In genomic region chrV:15082291-15082690, ce11 we compare ENCODE assay signal across 4 worm cellular contexts.
TF ChIP-seq lines count a peak whose summit lies in the region.

Gene C01G10.10 (minus strand): TSS chrV:15082441.
Gene C01G10.9 (plus strand): TSS chrV:15082530.

TF ChIP-seq in whole organism, L2 larva, 48 proteins besides CTCF, POLR2A, EP300 and RAD21:
- TF ChIP-seq sma-9 (GFP tag; optimal IDR thresholded peaks at IDR 0.05; lab: Kevin White, UChicago) (peak; percentile 82), sma-9 (tag; optimal IDR thresholded peaks at IDR 0.05; lab: Kevin White, UChicago) (no peak), elt-1 (tag; optimal IDR thresholded peaks at IDR 0.05; lab: Kevin White, UChicago) (no peak), nhr-25 (tag; optimal IDR thresholded peaks at IDR 0.05; lab: Kevin White, UChicago) (peak; percentile 46), ceh-16 (tag; optimal IDR thresholded peaks at IDR 0.05; lab: Kevin White, UChicago) (peak; percentile 13), sma-3 (GFP tag; optimal IDR thresholded peaks at IDR 0.05; lab: Kevin White, UChicago) (peak; percentile 68), gmeb-1 (tag; optimal IDR thresholded peaks at IDR 0.05; lab: Kevin White, UChicago) (peak; percentile 47), C34F6.9 (tag; optimal IDR thresholded peaks at IDR 0.05; lab: Kevin White, UChicago) (peak; percentile 64), fos-1 (tag; optimal IDR thresholded peaks at IDR 0.05; lab: Kevin White, UChicago) (peak; percentile 9), unc-55 (GFP tag; optimal IDR thresholded peaks at IDR 0.05; lab: Kevin White, UChicago) (peak; percentile 47), sem-4 (tag; optimal IDR thresholded peaks at IDR 0.05; lab: Kevin White, UChicago) (peak; percentile 41), nhr-21 (tag; optimal IDR thresholded peaks at IDR 0.05; lab: Kevin White, UChicago) (no peak), snpc-4 (tag; optimal IDR thresholded peaks at IDR 0.05; lab: Kevin White, UChicago) (peak; percentile 50), ZK546.5 (tag; optimal IDR thresholded peaks at IDR 0.05; lab: Kevin White, UChicago) (no peak), egl-27 (tag; optimal IDR thresholded peaks at IDR 0.05; lab: Kevin White, UChicago) (no peak), lin-13 (GFP tag; optimal IDR thresholded peaks at IDR 0.05; lab: Kevin White, UChicago) (peak; percentile 51), nhr-129 (tag; optimal IDR thresholded peaks at IDR 0.05; lab: Kevin White, UChicago) (no peak), nhr-77 (tag; optimal IDR thresholded peaks at IDR 0.05; lab: Kevin White, UChicago) (no peak), F13H6.1 (tag; optimal IDR thresholded peaks at IDR 0.05; lab: Kevin White, UChicago) (peak; percentile 73), crh-2 (tag; optimal IDR thresholded peaks at IDR 0.05; lab: Kevin White, UChicago) (peak; percentile 45), lsy-2 (tag; optimal IDR thresholded peaks at IDR 0.05; lab: Kevin White, UChicago) (peak; percentile 13 to 75), ceh-82 (tag; optimal IDR thresholded peaks at IDR 0.05; lab: Kevin White, UChicago) (no peak), nhr-6 (tag; optimal IDR thresholded peaks at IDR 0.05; lab: Kevin White, UChicago) (no peak)

TF ChIP-seq in whole organism, L4 larva, 104 proteins besides CTCF, POLR2A, EP300 and RAD21 (continues in another document):
- peak; percentile 71 for TF ChIP-seq duxl-1 (tag; optimal IDR thresholded peaks at IDR 0.05; lab: Kevin White, UChicago; ENCODE audit: poor library complexity)
- TF ChIP-seq nhr-10 (tag; optimal IDR thresholded peaks at IDR 0.05; lab: Kevin White, UChicago): no peak
- no peak for TF ChIP-seq cey-2 (tag; optimal IDR thresholded peaks at IDR 0.05; lab: Kevin White, UChicago; ENCODE audit: borderline replicate concordance, insufficient read depth)
- TF ChIP-seq pha-4 (GFP tag; IDR thresholded peaks at IDR 0.05; lab: Robert Waterston, UW): no peak
- TF ChIP-seq pha-4 (tag; optimal IDR thresholded peaks at IDR 0.05; lab: Kevin White, UChicago): no peak
- TF ChIP-seq lin-29 (GFP tag; IDR thresholded peaks at IDR 0.05; lab: Robert Waterston, UW): no peak
- no peak for TF ChIP-seq spr-3 (GFP tag; optimal IDR thresholded peaks at IDR 0.05; lab: Kevin White, UChicago)
- TF ChIP-seq ZK337.2 (GFP tag; IDR thresholded peaks at IDR 0.05; lab: Robert Waterston, UW): 0 out of 2 replicates have a peak, but pooled peaks have one; percentile 69
- no peak for TF ChIP-seq nhr-76 (tag; optimal IDR thresholded peaks at IDR 0.05; lab: Kevin White, UChicago)
- TF ChIP-seq nhr-111 (GFP tag; optimal IDR thresholded peaks at IDR 0.05; lab: Kevin White, UChicago): no peak
- TF ChIP-seq lsy-2 (tag; optimal IDR thresholded peaks at IDR 0.05; lab: Kevin White, UChicago): peak in 1 of 2 experiments; percentile 80
- TF ChIP-seq nhr-28 (tag; optimal IDR thresholded peaks at IDR 0.05; lab: Kevin White, UChicago): no peak
- no peak for TF ChIP-seq fkh-10 (GFP tag; optimal IDR thresholded peaks at IDR 0.05; lab: Kevin White, UChicago)
- no peak for TF ChIP-seq mxl-2 (GFP tag; conservative IDR thresholded peaks at IDR 0.05; lab: Robert Waterston, UW)
- peak; percentile 49 for TF ChIP-seq lin-13 (GFP tag; optimal IDR thresholded peaks at IDR 0.05; lab: Kevin White, UChicago)
- TF ChIP-seq F37D6.2 (tag; optimal IDR thresholded peaks at IDR 0.05; lab: Kevin White, UChicago): no peak
- TF ChIP-seq R02D3.7 (tag; optimal IDR thresholded peaks at IDR 0.05; lab: Kevin White, UChicago): no peak
- TF ChIP-seq Y48G9A.11 (GFP tag; IDR thresholded peaks at IDR 0.05; lab: Robert Waterston, UW): no peak
- TF ChIP-seq ces-1 (GFP tag; optimal IDR thresholded peaks at IDR 0.05; lab: Kevin White, UChicago): no peak
- TF ChIP-seq lin-1 (GFP tag; IDR thresholded peaks at IDR 0.05; lab: Robert Waterston, UW): no peak
- TF ChIP-seq nhr-77 (tag; optimal IDR thresholded peaks at IDR 0.05; lab: Kevin White, UChicago): no peak
- no peak for TF ChIP-seq ceh-44 (GFP tag; IDR thresholded peaks at IDR 0.05; lab: Robert Waterston, UW)
- TF ChIP-seq lir-3 (tag; optimal IDR thresholded peaks at IDR 0.05; lab: Kevin White, UChicago): no peak
- no peak for TF ChIP-seq F26F4.8 (GFP tag; conservative IDR thresholded peaks at IDR 0.05; lab: Robert Waterston, UW)
- TF ChIP-seq tra-1 (GFP tag; IDR thresholded peaks at IDR 0.05; lab: Robert Waterston, UW): no peak

TF ChIP-seq in whole organism, late embryonic, 69 proteins besides CTCF, POLR2A, EP300 and RAD21 (continues in another document):
- no peak for TF ChIP-seq ceh-48 (tag; optimal IDR thresholded peaks at IDR 0.05; lab: Kevin White, UChicago)
- no peak for TF ChIP-seq ceh-18 (tag; optimal IDR thresholded peaks at IDR 0.05; lab: Kevin White, UChicago)
- no peak for TF ChIP-seq K09A11.1 (tag; optimal IDR thresholded peaks at IDR 0.05; lab: Kevin White, UChicago; ENCODE audit: insufficient read depth)
- no peak for TF ChIP-seq mec-3 (tag; optimal IDR thresholded peaks at IDR 0.05; lab: Kevin White, UChicago; ENCODE audit: borderline replicate concordance)
- peak; percentile 9 for TF ChIP-seq ceh-34 (tag; optimal IDR thresholded peaks at IDR 0.05; lab: Kevin White, UChicago)
- no peak for TF ChIP-seq ceh-9 (tag; optimal IDR thresholded peaks at IDR 0.05; lab: Kevin White, UChicago)
- TF ChIP-seq ztf-16 (tag; optimal IDR thresholded peaks at IDR 0.05; lab: Kevin White, UChicago): no peak
- peak; percentile 90 for TF ChIP-seq ceh-31 (tag; optimal IDR thresholded peaks at IDR 0.05; lab: Kevin White, UChicago)
- TF ChIP-seq eyg-1 (tag; optimal IDR thresholded peaks at IDR 0.05; lab: Kevin White, UChicago): peak; percentile 4
- no peak for TF ChIP-seq pag-3 (tag; optimal IDR thresholded peaks at IDR 0.05; lab: Kevin White, UChicago; ENCODE audit: borderline replicate concordance)
- TF ChIP-seq tbx-7 (tag; optimal IDR thresholded peaks at IDR 0.05; lab: Kevin White, UChicago): peak; percentile 90
- peak; percentile 93 for TF ChIP-seq C08G9.2 (tag; optimal IDR thresholded peaks at IDR 0.05; lab: Kevin White, UChicago)
- no peak for TF ChIP-seq ceh-24 (tag; optimal IDR thresholded peaks at IDR 0.05; lab: Kevin White, UChicago)
- TF ChIP-seq hlh-6 (tag; optimal IDR thresholded peaks at IDR 0.05; lab: Kevin White, UChicago): no peak
- TF ChIP-seq che-1 (tag; optimal IDR thresholded peaks at IDR 0.05; lab: Kevin White, UChicago): no peak
- TF ChIP-seq nhr-232 (tag; optimal IDR thresholded peaks at IDR 0.05; lab: Kevin White, UChicago): no peak
- TF ChIP-seq sox-4 (tag; optimal IDR thresholded peaks at IDR 0.05; lab: Kevin White, UChicago): no peak
- TF ChIP-seq lin-11 (tag; optimal IDR thresholded peaks at IDR 0.05; lab: Kevin White, UChicago): no peak
- TF ChIP-seq rnt-1 (tag; optimal IDR thresholded peaks at IDR 0.05; lab: Kevin White, UChicago): peak; percentile 43
- no peak for TF ChIP-seq T23F11.4 (GFP tag; optimal IDR thresholded peaks at IDR 0.05; lab: Kevin White, UChicago)
- no peak for TF ChIP-seq ceh-45 (GFP tag; IDR thresholded peaks at IDR 0.05; lab: Robert Waterston, UW)
- TF ChIP-seq hlh-13 (GFP tag; optimal IDR thresholded peaks at IDR 0.05; lab: Kevin White, UChicago): no peak
- TF ChIP-seq gmeb-2 (tag; optimal IDR thresholded peaks at IDR 0.05; lab: Kevin White, UChicago): peak; percentile 4
- no peak for TF ChIP-seq unc-55 (GFP tag; optimal IDR thresholded peaks at IDR 0.05; lab: Kevin White, UChicago)
- TF ChIP-seq syd-9 (tag; optimal IDR thresholded peaks at IDR 0.05; lab: Kevin White, UChicago): no peak
- TF ChIP-seq ttx-3 (tag; optimal IDR thresholded peaks at IDR 0.05; lab: Kevin White, UChicago): no peak

TF ChIP-seq in whole organism, mixed stage, embryonic, 35 proteins besides CTCF, POLR2A, EP300 and RAD21:
- TF ChIP-seq drap-1 (GFP tag; optimal IDR thresholded peaks at IDR 0.05; lab: Kevin White, UChicago) (peak; percentile 37), cnd-1 (tag; optimal IDR thresholded peaks at IDR 0.05; lab: Kevin White, UChicago) (peak; percentile 3), unc-39 (tag; optimal IDR thresholded peaks at IDR 0.05; lab: Kevin White, UChicago) (no peak), snpc-4 (tag; optimal IDR thresholded peaks at IDR 0.05; lab: Kevin White, UChicago) (no peak), unc-120 (tag; optimal IDR thresholded peaks at IDR 0.05; lab: Kevin White, UChicago; ENCODE audit: poor library complexity, severe bottlenecking) (no peak), ceh-83 (GFP tag; optimal IDR thresholded peaks at IDR 0.05; lab: Kevin White, UChicago) (no peak), blmp-1 (tag; optimal IDR thresholded peaks at IDR 0.05; lab: Kevin White, UChicago) (no peak), tbx-8 (GFP tag; optimal IDR thresholded peaks at IDR 0.05; lab: Kevin White, UChicago) (no peak), M03D4.4 (tag; optimal IDR thresholded peaks at IDR 0.05; lab: Kevin White, UChicago) (no peak), elt-3 (tag; optimal IDR thresholded peaks at IDR 0.05; lab: Kevin White, UChicago) (no peak), nhr-237 (tag; optimal IDR thresholded peaks at IDR 0.05; lab: Kevin White, UChicago) (no peak), hlh-1 (tag; optimal IDR thresholded peaks at IDR 0.05; lab: Kevin White, UChicago) (no peak), mep-1 (tag; optimal IDR thresholded peaks at IDR 0.05; lab: Kevin White, UChicago) (no peak), flh-1 (GFP tag; optimal IDR thresholded peaks at IDR 0.05; lab: Kevin White, UChicago) (no peak), zip-8 (tag; optimal IDR thresholded peaks at IDR 0.05; lab: Kevin White, UChicago) (no peak), mls-2 (tag; optimal IDR thresholded peaks at IDR 0.05; lab: Kevin White, UChicago) (no peak), ceh-39 (tag; optimal IDR thresholded peaks at IDR 0.05; lab: Kevin White, UChicago) (no peak), unc-62 (GFP tag; optimal IDR thresholded peaks at IDR 0.05; lab: Kevin White, UChicago) (no peak), nhr-12 (tag; optimal IDR thresholded peaks at IDR 0.05; lab: Kevin White, UChicago) (no peak), nhr-2 (tag; optimal IDR thresholded peaks at IDR 0.05; lab: Kevin White, UChicago) (no peak), lin-32 (GFP tag; optimal IDR thresholded peaks at IDR 0.05; lab: Kevin White, UChicago) (no peak), nhr-76 (tag; optimal IDR thresholded peaks at IDR 0.05; lab: Kevin White, UChicago) (no peak), ces-1 (GFP tag; optimal IDR thresholded peaks at IDR 0.05; lab: Kevin White, UChicago) (peak; percentile 8), lsy-2 (tag; optimal IDR thresholded peaks at IDR 0.05; lab: Kevin White, UChicago) (peak; percentile 41)
TF ChIP-seq in whole organism, mixed stage, embryonic: peak in this region for 4.
